Worm (Caenorhabditis elegans): ENCODE results near the gene Y43C5A.7.

The Y43C5A.7 gene

ce11 chrIV:10269137-10269933 lies 7.7 kb upstream of the Y43C5A.7 start, which contains the start of the genes nspd-7 and Y43C5A.2:
nspd-7 (minus strand) TSS chrIV:10269187.
Y43C5A.2 (plus strand) TSS chrIV:10269883.
- TF ChIP-seq mml-1 (tag; optimal IDR thresholded peaks at IDR 0.05) (no peak), nhr-237 (tag; optimal IDR thresholded peaks at IDR 0.05) (no peak), pha-4 (tag; optimal IDR thresholded peaks at IDR 0.05) (peak; percentile 22), ceh-28 (tag; optimal IDR thresholded peaks at IDR 0.05) (no peak), nhr-77 (tag; optimal IDR thresholded peaks at IDR 0.05) (no peak), elt-2 (tag; optimal IDR thresholded peaks at IDR 0.05) (peak; percentile 69), pqm-1 (tag; optimal IDR thresholded peaks at IDR 0.05) (peak; percentile 34), fkh-2 (tag; optimal IDR thresholded peaks at IDR 0.05) (no peak)

ce11 chrIV:10273360-10273759 lies 3.7 kb upstream of the Y43C5A.7 start:
- TF ChIP-seq unc-62 (GFP tag; optimal IDR thresholded peaks at IDR 0.05) (no peak), sea-2 (GFP tag; optimal IDR thresholded peaks at IDR 0.05) (no peak), aly-2 (tag; optimal IDR thresholded peaks at IDR 0.05) (no peak), zag-1 (tag; optimal IDR thresholded peaks at IDR 0.05) (no peak), ceh-28 (tag; optimal IDR thresholded peaks at IDR 0.05) (no peak), unc-39 (tag; optimal IDR thresholded peaks at IDR 0.05) (no peak), nhr-11 (tag; optimal IDR thresholded peaks at IDR 0.05) (no peak), nhr-23 (tag; optimal IDR thresholded peaks at IDR 0.05) (no peak), snpc-4 (tag; optimal IDR thresholded peaks at IDR 0.05) (no peak), elt-2 (tag; optimal IDR thresholded peaks at IDR 0.05) (no peak), pha-4 (tag; optimal IDR thresholded peaks at IDR 0.05) (no peak), nhr-43 (tag; optimal IDR thresholded peaks at IDR 0.05; ENCODE audit: poor library complexity, severe bottlenecking) (no peak), tbx-2 (tag; optimal IDR thresholded peaks at IDR 0.05) (no peak), elt-3 (tag; optimal IDR thresholded peaks at IDR 0.05) (no peak)

- TF ChIP-seq nhr-76 (tag; optimal IDR thresholded peaks at IDR 0.05), result no peak
- peak; percentile 57 for TF ChIP-seq nhr-23 (tag; optimal IDR thresholded peaks at IDR 0.05)
Observed at ce11 chrIV:10273781-10274313, 3.2 kb upstream of the Y43C5A.7 start, which contains the start of gene Y43C5A.3. Y43C5A.3 (plus strand) TSS chrIV:10274036.

ce11 chrIV:10275050-10275449 lies 2.0 kb upstream of the Y43C5A.7 start:
- TF ChIP-seq lin-15B (tag; optimal IDR thresholded peaks at IDR 0.05), result no peak
- TF ChIP-seq nhr-77 (tag; optimal IDR thresholded peaks at IDR 0.05), result no peak
- TF ChIP-seq R02D3.7 (tag; optimal IDR thresholded peaks at IDR 0.05), result no peak
- TF ChIP-seq snpc-4 (tag; optimal IDR thresholded peaks at IDR 0.05), result no peak
- no peak for TF ChIP-seq ceh-82 (tag; optimal IDR thresholded peaks at IDR 0.05)
- no peak for TF ChIP-seq unc-39 (tag; optimal IDR thresholded peaks at IDR 0.05)
- TF ChIP-seq elt-3 (tag; optimal IDR thresholded peaks at IDR 0.05), result no peak
- no peak for TF ChIP-seq pqm-1 (tag; optimal IDR thresholded peaks at IDR 0.05)
- TF ChIP-seq ztf-4 (tag; optimal IDR thresholded peaks at IDR 0.05), result no peak
- TF ChIP-seq fos-1 (tag; optimal IDR thresholded peaks at IDR 0.05), result no peak
- TF ChIP-seq nhr-67 (tag; optimal IDR thresholded peaks at IDR 0.05), result no peak
- no peak for TF ChIP-seq lsy-12 (tag; optimal IDR thresholded peaks at IDR 0.05)
- no peak for TF ChIP-seq nhr-43 (tag; optimal IDR thresholded peaks at IDR 0.05; ENCODE audit: poor library complexity, severe bottlenecking)
- no peak for TF ChIP-seq ceh-9 (tag; optimal IDR thresholded peaks at IDR 0.05)
- no peak for TF ChIP-seq skn-1 (tag; optimal IDR thresholded peaks at IDR 0.05)

ce11 chrIV:10277716-10278115 lies 656 bp downstream of the Y43C5A.7 start, which contains the start of gene Y43C5A.4:
Y43C5A.4 (plus strand) TSS chrIV:10278016.
- TF ChIP-seq ZK546.5 (tag; optimal IDR thresholded peaks at IDR 0.05) (no peak), R02D3.7 (tag; optimal IDR thresholded peaks at IDR 0.05) (no peak)

ce11 chrIV:10281482-10281881 lies 4.4 kb downstream of the Y43C5A.7 start, which contains the start of gene thk-1:
thk-1 (minus strand) TSS chrIV:10281582.
- TF ChIP-seq elt-2 (tag; optimal IDR thresholded peaks at IDR 0.05) (peak; percentile 42), nhr-76 (tag; optimal IDR thresholded peaks at IDR 0.05) (no peak), pqm-1 (tag; optimal IDR thresholded peaks at IDR 0.05) (peak; percentile 15)
